Worm (Caenorhabditis elegans) whole organism, L4 larva: Measurements from ENCODE around the gene Y5H2A.1.

Experiments
- D1046.2 ChIP-seq: fragments of 200-800 bp; sonication (Bioruptor generic); IDR thresholded peaks from 2 replicates; pipeline ENCODE4 v1.3.6; 2022; ENCODE audit warnings: missing genetic modification characterization, missing compliant biosample characterization
- F49E8.2 ChIP-seq: sonication (generic microtip); optimal IDR thresholded peaks from 2 replicates; lab custom pipeline; 2016; ENCODE audit warnings: missing compliant biosample characterization, mild to moderate bottlenecking, missing genetic modification characterization, borderline replicate concordance
- R02D3.7 ChIP-seq: fragments of 150-350 bp; sonication (generic microtip); optimal IDR thresholded peaks from 3 replicates; lab custom pipeline; 2014; ENCODE audit warnings: missing biosample characterization, missing genetic modification characterization
- Y5F2A.4 ChIP-seq: fragments of 200-800 bp; sonication (Bioruptor generic); optimal IDR thresholded peaks from 2 replicates; lab custom pipeline; 2018; ENCODE audit warnings: mild to moderate bottlenecking, missing genetic modification characterization, missing compliant biosample characterization
- ceh-82 ChIP-seq: sonication (generic microtip); optimal IDR thresholded peaks from 2 replicates; lab custom pipeline; 2017; ENCODE audit warnings: missing biosample characterization, missing genetic modification characterization
- dmd-6 ChIP-seq: fragments of 200-800 bp; sonication (Bioruptor generic); IDR thresholded peaks from 2 replicates; pipeline ENCODE4 v1.3.6; 2022; ENCODE audit warnings: missing genetic modification reagents, missing genetic modification characterization, missing compliant biosample characterization
- egl-27 ChIP-seq: sonication (generic microtip); optimal IDR thresholded peaks from 3 replicates; lab custom pipeline; 2017; ENCODE audit warnings: missing biosample characterization, missing genetic modification reagents, missing genetic modification characterization
- jun-1 ChIP-seq: fragments of 150-350 bp; optimal IDR thresholded peaks from 2 replicates; lab custom pipeline; 2014; ENCODE audit warnings: missing biosample characterization, missing genetic modification reagents, missing genetic modification characterization
- madf-5 ChIP-seq, 2 experiments: fragments of 200-800 bp; sonication (Bioruptor generic); IDR thresholded peaks; 2 replicates each; pipeline ENCODE4 v1.3.6; 2022; ENCODE audit warnings: missing compliant biosample characterization in 2 of 2, missing genetic modification characterization in 2 of 2
- nhr-76 ChIP-seq: fragments of 150-350 bp; optimal IDR thresholded peaks from 2 replicates; lab custom pipeline; 2014; ENCODE audit warnings: missing biosample characterization, missing genetic modification characterization
- skn-1 ChIP-seq: fragments of 150-350 bp; optimal IDR thresholded peaks from 2 replicates; lab custom pipeline; 2014; ENCODE audit warnings: missing biosample characterization, missing genetic modification characterization
- snpc-4 ChIP-seq: fragments of 150-350 bp; optimal IDR thresholded peaks from 2 replicates; lab custom pipeline; 2014; ENCODE audit warnings: missing biosample characterization, missing genetic modification characterization
- unc-130 ChIP-seq: sonication (generic microtip); optimal IDR thresholded peaks from 2 replicates; lab custom pipeline; 2016; ENCODE audit warnings: missing genetic modification reagents, missing genetic modification characterization, missing compliant biosample characterization
- unc-62 ChIP-seq, 3 experiments: fragments of 150-350 bp in 1 of 3; sonication (generic microtip); optimal IDR thresholded peaks in 2 of 3; peaks in 1 of 3; 1 replicate in 1 of 3; 2 replicates in 2 of 3; lab custom pipeline; 2014 to 2017; ENCODE audit warnings: missing biosample characterization in 3 of 3, missing genetic modification characterization in 3 of 3, missing genetic modification reagents in 3 of 3, missing genotype in 1 of 3

ce11 chrV:2221764-2222163 lies 49.9 kb downstream of the Y5H2A.1 start, which contains the start of gene nhr-128:
- no peak for TF ChIP-seq skn-1 (tag; lab: Kevin White, UChicago)
- TF ChIP-seq ceh-82 (tag; lab: Kevin White, UChicago): no peak
- no peak for TF ChIP-seq unc-130 (GFP tag; lab: Kevin White, UChicago)
- no peak for TF ChIP-seq Y5F2A.4 (GFP tag; lab: Kevin White, UChicago)
- TF ChIP-seq jun-1 (tag; lab: Kevin White, UChicago): no peak
- no peak for TF ChIP-seq D1046.2 (GFP tag; lab: Robert Waterston, UW)
- no peak for TF ChIP-seq F49E8.2 (tag; lab: Kevin White, UChicago)
- no peak for TF ChIP-seq snpc-4 (tag; lab: Kevin White, UChicago)
- no peak for TF ChIP-seq nhr-76
- no peak for TF ChIP-seq unc-62 (GFP tag; optimal IDR thresholded peaks at IDR 0.05 in 1 of 2; lab: Kevin White, UChicago)
- TF ChIP-seq unc-62 (tag; optimal IDR thresholded peaks at IDR 0.05; lab: Kevin White, UChicago): no peak
- no peak for TF ChIP-seq egl-27 (tag; lab: Kevin White, UChicago)
- no peak for TF ChIP-seq R02D3.7 (tag; lab: Kevin White, UChicago)
- no peak for TF ChIP-seq madf-5 (GFP tag; IDR thresholded peaks at IDR 0.05; lab: Robert Waterston, UW)
- TF ChIP-seq dmd-6 (GFP tag; lab: Robert Waterston, UW): no peak
